Fruit fly (Drosophila melanogaster): ENCODE data around the gene IFT54.

DNA sequence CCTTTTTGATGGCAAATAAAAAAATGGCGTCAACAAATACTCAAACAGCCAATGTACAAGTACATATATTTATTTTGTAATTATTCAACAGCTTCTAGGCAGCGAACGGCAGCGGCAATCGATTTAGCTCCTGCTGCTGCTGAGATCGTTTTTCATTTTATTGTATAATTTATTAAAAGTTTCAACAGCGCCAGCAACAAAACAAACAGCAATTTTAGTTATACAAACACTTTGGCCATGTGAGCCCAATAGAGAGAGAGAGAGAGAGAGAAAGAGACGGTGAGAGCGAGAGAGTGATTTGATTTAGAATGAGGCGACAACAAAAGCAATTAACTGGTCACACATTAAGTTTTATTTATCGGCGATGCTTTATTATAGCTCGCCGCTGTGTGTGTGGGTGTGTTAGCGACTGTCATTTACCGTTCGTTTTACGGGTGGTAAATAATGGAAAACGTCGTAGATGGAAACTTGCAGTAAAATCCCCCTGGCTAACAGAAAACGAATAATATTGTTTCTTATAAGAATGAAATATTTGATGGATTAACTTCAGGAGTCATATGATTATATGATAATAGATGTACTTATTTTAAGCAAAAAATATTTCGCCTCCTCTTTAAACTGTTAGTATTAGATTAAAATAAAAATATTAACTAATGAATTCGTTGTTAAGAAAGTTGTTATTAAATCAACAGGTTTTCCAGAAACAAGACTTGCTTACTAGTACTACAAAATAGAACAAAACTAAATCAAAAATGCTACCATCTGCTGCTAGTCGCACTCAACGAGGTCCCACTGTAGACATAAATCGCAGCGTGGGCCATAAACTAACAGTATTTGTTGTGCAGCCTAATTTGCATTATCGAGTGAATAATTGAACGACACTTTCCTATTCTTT lies 16.9 kb upstream of the IFT54 start:
- TF ChIP-seq h (optimal IDR thresholded peaks at IDR 0.05) (no peak), ttk (optimal IDR thresholded peaks at IDR 0.05) (no peak), psq (optimal IDR thresholded peaks at IDR 0.05) (no peak), Myc (optimal IDR thresholded peaks at IDR 0.05) (no peak), Sin3A (optimal IDR thresholded peaks at IDR 0.05) (no peak), insv (optimal IDR thresholded peaks at IDR 0.05) (no peak)
